Worm (Caenorhabditis elegans): ENCODE measurements around the gene nhr-150.

- TF ChIP-seq ztf-16 (tag; optimal IDR thresholded peaks at IDR 0.05) (no peak), ceh-9 (tag; optimal IDR thresholded peaks at IDR 0.05) (no peak), ceh-48 (tag; optimal IDR thresholded peaks at IDR 0.05) (no peak), ceh-22 (tag; optimal IDR thresholded peaks at IDR 0.05) (no peak), syd-9 (tag; optimal IDR thresholded peaks at IDR 0.05) (no peak), ets-4 (tag; optimal IDR thresholded peaks at IDR 0.05) (no peak), ceh-14 (tag; optimal IDR thresholded peaks at IDR 0.05) (no peak), ama-1 (optimal IDR thresholded peaks at IDR 0.05) (no peak), ref-2 (tag; optimal IDR thresholded peaks at IDR 0.05) (no peak), sox-4 (tag; optimal IDR thresholded peaks at IDR 0.05) (no peak), pqm-1 (tag; optimal IDR thresholded peaks at IDR 0.05) (no peak), unc-55 (GFP tag; optimal IDR thresholded peaks at IDR 0.05) (no peak)
These were observed 38.6 kb upstream of the nhr-150 start for ce11 chrV:15519845-15520244.
